Worm (Caenorhabditis elegans): ENCODE results near the gene arl-6.

arl-6 gene

DNA sequence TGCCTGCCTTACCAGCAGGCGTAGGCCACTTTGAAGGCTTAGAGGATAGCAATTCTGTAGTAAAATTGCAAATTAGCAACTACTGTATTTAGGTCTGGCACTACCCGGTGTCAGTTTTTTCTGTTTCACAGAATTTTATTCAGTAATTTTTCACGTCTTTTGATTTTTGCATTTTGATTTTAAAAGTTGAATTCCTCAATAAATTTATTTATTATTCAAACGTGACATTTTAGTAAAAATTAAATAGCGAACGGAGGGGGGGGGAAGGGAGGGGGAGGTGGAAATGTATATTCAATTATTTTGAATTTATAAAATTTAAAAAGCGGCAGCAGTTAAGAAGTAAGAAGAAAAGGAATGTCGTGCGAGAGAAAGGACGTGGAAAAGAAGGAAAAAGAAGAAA, 2.6 kb upstream of the arl-6 start, which contains the start of gene F26A1.4:
Gene F26A1.4, plus strand, starts transcription at position 301 of the 400 bp plus-strand sequence.
- TF ChIP-seq hlh-12 (tag; optimal IDR thresholded peaks at IDR 0.05) (no peak), dox-1 (GFP tag; IDR thresholded peaks at IDR 0.05) (no peak), madf-3 (GFP tag; IDR thresholded peaks at IDR 0.05) (no peak), ztf-3 (GFP tag; optimal IDR thresholded peaks at IDR 0.05) (no peak), D2030.7 (GFP tag; IDR thresholded peaks at IDR 0.05) (no peak), T07F8.4 (tag; optimal IDR thresholded peaks at IDR 0.05) (no peak), zfh-2 (GFP tag; conservative IDR thresholded peaks at IDR 0.05) (no peak), hsf-1 (GFP tag; IDR thresholded peaks at IDR 0.05) (no peak), sea-2 (GFP tag; IDR thresholded peaks at IDR 0.05) (no peak)

DNA sequence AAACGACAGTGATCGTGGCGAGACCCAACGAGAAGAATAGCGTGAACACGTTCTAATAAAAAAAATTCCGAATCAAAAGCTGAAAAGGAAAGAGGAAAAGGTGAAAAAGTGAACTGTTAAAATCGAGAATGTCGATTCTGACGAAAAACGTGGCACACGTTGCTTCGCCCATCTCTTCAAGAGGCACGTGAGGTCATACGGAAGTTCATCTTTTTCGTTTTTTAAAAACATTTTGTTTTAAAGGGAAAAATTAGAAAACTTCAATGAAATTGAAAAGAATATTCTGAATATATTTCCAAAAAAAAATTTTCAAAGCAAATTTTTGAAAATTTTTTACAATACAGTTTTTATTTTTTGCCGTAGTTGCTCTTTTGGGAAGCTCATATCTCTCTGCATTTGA, 3.4 kb downstream of the arl-6 start, which contains the start of gene C38D4.7:
Gene C38D4.7, minus strand, starts transcription at position 101 of the 400 bp plus-strand sequence.
- TF ChIP-seq pbrm-1 (GFP tag; IDR thresholded peaks at IDR 0.05) (no peak), cebp-1 (GFP tag; IDR thresholded peaks at IDR 0.05) (no peak), cebp-1 (tag; optimal IDR thresholded peaks at IDR 0.05) (no peak), madf-10 (tag; optimal IDR thresholded peaks at IDR 0.05) (no peak), C06A6.2 (GFP tag; conservative IDR thresholded peaks at IDR 0.05) (no peak), egl-44 (GFP tag; IDR thresholded peaks at IDR 0.05) (no peak), bed-1 (GFP tag; IDR thresholded peaks at IDR 0.05) (no peak), B0019.2 (GFP tag; conservative IDR thresholded peaks at IDR 0.05) (no peak), F57A8.1 (GFP tag; optimal IDR thresholded peaks at IDR 0.05) (no peak)

DNA sequence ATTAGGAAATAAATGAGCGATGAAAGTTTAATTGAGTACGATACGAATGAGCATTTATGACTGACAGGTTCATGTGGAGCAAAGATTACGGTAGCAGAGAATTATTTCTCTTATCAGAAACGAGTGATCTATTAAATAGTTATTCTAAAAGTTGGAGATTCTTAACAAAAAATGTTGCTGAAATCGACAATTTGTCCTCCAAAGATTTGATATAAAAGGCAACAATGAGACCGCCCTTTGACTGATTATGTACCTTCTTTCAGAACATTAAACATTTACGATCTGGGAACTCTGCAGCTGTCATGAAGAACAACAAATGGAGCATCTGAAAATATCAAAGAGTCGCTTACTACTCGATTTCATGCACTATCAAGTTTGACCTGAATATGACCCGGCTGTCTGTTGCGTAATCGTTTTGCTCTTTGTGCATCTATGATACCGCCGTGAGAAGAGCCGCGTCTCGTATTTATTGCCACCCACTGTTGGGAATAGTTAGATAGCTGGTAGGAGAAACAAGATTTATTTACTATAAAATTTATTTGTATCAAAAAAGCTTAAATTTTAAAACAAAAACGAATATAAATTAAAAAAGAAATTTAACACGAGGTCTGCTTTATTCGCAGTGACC, 5.0 kb downstream of the arl-6 start, which contains the start of gene pal-1:
Gene pal-1, minus strand, starts transcription at position 51 of the 628 bp plus-strand sequence.
- no peak for TF ChIP-seq sdz-38 (tag; optimal IDR thresholded peaks at IDR 0.05)
- TF ChIP-seq Y95B8A.8 (GFP tag; IDR thresholded peaks at IDR 0.05), result no peak
- no peak for TF ChIP-seq cebp-2 (GFP tag; IDR thresholded peaks at IDR 0.05)
- no peak for TF ChIP-seq hlh-12 (tag; optimal IDR thresholded peaks at IDR 0.05)

DNA sequence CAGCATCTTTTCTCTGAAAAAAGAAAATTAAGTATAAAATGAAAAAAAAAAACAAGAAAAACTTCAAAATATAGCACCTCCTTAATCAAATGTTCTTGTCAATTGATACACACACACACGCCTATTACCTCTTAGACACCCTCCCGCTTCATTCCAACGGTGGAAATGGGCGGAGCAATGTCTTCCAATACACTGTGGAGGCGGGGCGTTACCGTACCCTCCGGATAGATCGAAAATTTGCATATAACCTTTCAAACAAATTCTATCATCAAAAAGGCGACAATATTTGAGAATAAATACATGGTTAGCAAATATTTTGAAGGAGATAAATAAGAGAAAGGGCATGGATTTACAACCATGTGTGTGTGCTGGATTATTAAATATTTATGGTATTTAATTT, 6.5 kb downstream of the arl-6 start:
- TF ChIP-seq mcd-1 (GFP tag; IDR thresholded peaks at IDR 0.05), result no peak
- no peak for TF ChIP-seq dox-1 (GFP tag; IDR thresholded peaks at IDR 0.05)
- no peak for TF ChIP-seq F57A8.1 (GFP tag; optimal IDR thresholded peaks at IDR 0.05)
- TF ChIP-seq B0035.1 (tag; optimal IDR thresholded peaks at IDR 0.05), result no peak
- no peak for TF ChIP-seq cebp-1 (GFP tag; IDR thresholded peaks at IDR 0.05)
- no peak for TF ChIP-seq cebp-1 (tag; optimal IDR thresholded peaks at IDR 0.05)
- no peak for TF ChIP-seq F22D6.2 (tag; optimal IDR thresholded peaks at IDR 0.05)
- TF ChIP-seq rcor-1 (GFP tag; IDR thresholded peaks at IDR 0.05), result no peak
- no peak for TF ChIP-seq C06A6.2 (GFP tag; conservative IDR thresholded peaks at IDR 0.05)
- no peak for TF ChIP-seq nhr-90 (tag; optimal IDR thresholded peaks at IDR 0.05)
- 0 out of 2 replicates have a peak, but pooled peaks have one; percentile 42 for TF ChIP-seq madf-3 (GFP tag; IDR thresholded peaks at IDR 0.05)
- no peak for TF ChIP-seq B0019.2 (GFP tag; conservative IDR thresholded peaks at IDR 0.05)
- TF ChIP-seq ceh-79 (tag; optimal IDR thresholded peaks at IDR 0.05), result no peak
- TF ChIP-seq hmg-20 (GFP tag; IDR thresholded peaks at IDR 0.05), result no peak
- no peak for TF ChIP-seq nfya-1 (tag; optimal IDR thresholded peaks at IDR 0.05; ENCODE audit: borderline replicate concordance, insufficient read depth)
- TF ChIP-seq ekl-4 (GFP tag; IDR thresholded peaks at IDR 0.05), result peak; percentile 31; the same call in 1 of the 2 replicates
- no peak for TF ChIP-seq nhr-120 (GFP tag; IDR thresholded peaks at IDR 0.05)
- TF ChIP-seq attf-5 (GFP tag; optimal IDR thresholded peaks at IDR 0.05), result peak; percentile 28
- no peak for TF ChIP-seq ceh-58 (GFP tag; IDR thresholded peaks at IDR 0.05)
- peak; percentile 26 for TF ChIP-seq snpc-3.4 (tag; optimal IDR thresholded peaks at IDR 0.05)
- no peak for TF ChIP-seq snpc-1.1 (tag; optimal IDR thresholded peaks at IDR 0.05; ENCODE audit: insufficient read depth)
- no peak for TF ChIP-seq ztf-25 (GFP tag; IDR thresholded peaks at IDR 0.05)
- no peak for TF ChIP-seq F52B5.7 (tag; optimal IDR thresholded peaks at IDR 0.05)
- TF ChIP-seq ztf-22 (GFP tag; optimal IDR thresholded peaks at IDR 0.05), result no peak
- TF ChIP-seq sea-2 (GFP tag; IDR thresholded peaks at IDR 0.05), result no peak
- no peak for TF ChIP-seq lin-26 (GFP tag; IDR thresholded peaks at IDR 0.05)
- no peak for TF ChIP-seq ztf-28 (GFP tag; IDR thresholded peaks at IDR 0.05)
- TF ChIP-seq hrde-1 (tag; optimal IDR thresholded peaks at IDR 0.05; ENCODE audit: borderline replicate concordance), result no peak
- TF ChIP-seq let-607 (tag; optimal IDR thresholded peaks at IDR 0.05), result no peak

Measured in whole organism, young adult.